Fruit fly (Drosophila melanogaster) Kc167 (cell line): Measurements from ENCODE around the gene ocn.

Source experiments
- Myc ChIP-seq: fragments of >200 bp; optimal IDR thresholded peaks from 2 replicates; lab custom pipeline; 2017; ENCODE audit warnings: missing external identifiers
- h ChIP-seq: fragments of >200 bp; optimal IDR thresholded peaks from 3 replicates; lab custom pipeline; 2018; ENCODE audit warnings: missing external identifiers
- psq ChIP-seq: fragments of >200 bp; optimal IDR thresholded peaks from 2 replicates; lab custom pipeline; 2017; ENCODE audit warnings: missing external identifiers
- ttk ChIP-seq: sonication (Bioruptor generic); optimal IDR thresholded peaks from 2 replicates; lab custom pipeline; 2017; ENCODE audit warnings: missing external identifiers

dm6 chr3R:30059944-30060343, 22.4 kb upstream of the ocn start:
- TF ChIP-seq psq (lab: Kevin White, UChicago): no peak
- TF ChIP-seq h (lab: Kevin White, UChicago): no peak
- TF ChIP-seq Myc (lab: Kevin White, UChicago): no peak
- TF ChIP-seq ttk (lab: Kevin White, UChicago): no peak
